Worm (Caenorhabditis elegans) whole organism, late embryonic: ENCODE data around the gene bnc-1.

Experiments
- C08G9.2 ChIP-seq: sonication (generic microtip); optimal IDR thresholded peaks from 2 replicates; lab custom pipeline; 2016; ENCODE audit warnings: mild to moderate bottlenecking, missing genetic modification characterization, moderate library complexity, missing compliant biosample characterization
- C38D4.7 ChIP-seq: fragments of 200-800 bp; sonication (Bioruptor generic); optimal IDR thresholded peaks from 2 replicates; lab custom pipeline; 2018; ENCODE audit warnings: mild to moderate bottlenecking, missing genetic modification characterization, moderate library complexity, missing compliant biosample characterization
- F13H6.1 ChIP-seq: sonication (generic microtip); optimal IDR thresholded peaks from 2 replicates; lab custom pipeline; 2016; ENCODE audit warnings: missing genetic modification characterization, missing compliant biosample characterization
- K09A11.1 ChIP-seq: sonication (generic microtip); optimal IDR thresholded peaks from 2 replicates; lab custom pipeline; 2017; ENCODE audit warnings: antibody characterized with exemption, mild to moderate bottlenecking, missing genetic modification characterization, missing compliant biosample characterization; ENCODE audit not compliant: insufficient read depth
- T23F11.4 ChIP-seq: fragments of 200-800 bp; sonication (Bioruptor generic); optimal IDR thresholded peaks from 2 replicates; lab custom pipeline; 2018; ENCODE audit warnings: mild to moderate bottlenecking, missing genetic modification characterization, missing compliant biosample characterization
- Y22D7AL.16 ChIP-seq: sonication (generic microtip); optimal IDR thresholded peaks from 2 replicates; lab custom pipeline; 2016; ENCODE audit warnings: missing genetic modification characterization, missing compliant biosample characterization
- ahr-1 ChIP-seq: sonication (generic microtip); optimal IDR thresholded peaks from 2 replicates; lab custom pipeline; 2016; ENCODE audit warnings: missing genetic modification characterization, missing compliant biosample characterization
- ama-1 ChIP-seq: fragments of 150-350 bp; optimal IDR thresholded peaks from 2 replicates; lab custom pipeline; 2014
- ceh-14 ChIP-seq: sonication (generic microtip); optimal IDR thresholded peaks from 2 replicates; lab custom pipeline; 2016; ENCODE audit warnings: missing genotype, missing genetic modification characterization, missing compliant biosample characterization
- ceh-18 ChIP-seq: sonication (generic microtip); optimal IDR thresholded peaks from 2 replicates; lab custom pipeline; 2016; ENCODE audit warnings: missing genetic modification characterization, missing compliant biosample characterization
- ceh-19 ChIP-seq: fragments of 200-800 bp; sonication (Bioruptor generic); optimal IDR thresholded peaks from 2 replicates; lab custom pipeline; 2018; ENCODE audit warnings: mild to moderate bottlenecking, missing genetic modification characterization, missing compliant biosample characterization
- ceh-2 ChIP-seq: sonication (generic microtip); optimal IDR thresholded peaks from 2 replicates; lab custom pipeline; 2016; ENCODE audit warnings: missing genotype, missing genetic modification characterization, missing compliant biosample characterization
- ceh-22 ChIP-seq: sonication (generic microtip); optimal IDR thresholded peaks from 2 replicates; lab custom pipeline; 2017; ENCODE audit warnings: missing biosample characterization, missing genetic modification characterization
- ceh-24 ChIP-seq: sonication (generic microtip); optimal IDR thresholded peaks from 2 replicates; lab custom pipeline; 2016; ENCODE audit warnings: mild to moderate bottlenecking, missing genetic modification characterization, missing compliant biosample characterization
- ceh-31 ChIP-seq: sonication (generic microtip); optimal IDR thresholded peaks from 2 replicates; lab custom pipeline; 2016; ENCODE audit warnings: missing genetic modification characterization, missing compliant biosample characterization
- ceh-34 ChIP-seq: sonication (generic microtip); optimal IDR thresholded peaks from 2 replicates; lab custom pipeline; 2016; ENCODE audit warnings: mild to moderate bottlenecking, missing genetic modification characterization, missing compliant biosample characterization
- ceh-48 ChIP-seq: sonication (generic microtip); optimal IDR thresholded peaks from 2 replicates; lab custom pipeline; 2016; ENCODE audit warnings: missing genetic modification characterization, inconsistent platforms, missing compliant biosample characterization
- ceh-6 ChIP-seq: fragments of 200-800 bp; sonication (Bioruptor generic); optimal IDR thresholded peaks from 2 replicates; lab custom pipeline; 2018; ENCODE audit warnings: mild to moderate bottlenecking, missing genetic modification characterization, missing compliant biosample characterization
- che-1 ChIP-seq: sonication (generic microtip); optimal IDR thresholded peaks from 2 replicates; lab custom pipeline; 2016; ENCODE audit warnings: mild to moderate bottlenecking, missing genetic modification characterization, missing compliant biosample characterization
- dmd-4 ChIP-seq: sonication (generic microtip); optimal IDR thresholded peaks from 2 replicates; lab custom pipeline; 2016; ENCODE audit warnings: borderline replicate concordance, missing genetic modification characterization, missing compliant biosample characterization
- dve-1 ChIP-seq: sonication (generic microtip); optimal IDR thresholded peaks from 2 replicates; lab custom pipeline; 2017; ENCODE audit warnings: antibody characterized with exemption, mild to moderate bottlenecking, missing genetic modification characterization, missing compliant biosample characterization
- elt-2 ChIP-seq: sonication (generic microtip); optimal IDR thresholded peaks from 2 replicates; lab custom pipeline; 2016; ENCODE audit warnings: missing genetic modification reagents, missing genetic modification characterization, missing compliant biosample characterization
- elt-4 ChIP-seq: sonication (generic microtip); optimal IDR thresholded peaks from 2 replicates; lab custom pipeline; 2016; ENCODE audit warnings: missing genetic modification characterization, missing compliant biosample characterization
- ets-4 ChIP-seq: sonication (generic microtip); optimal IDR thresholded peaks from 2 replicates; lab custom pipeline; 2016; ENCODE audit warnings: missing genetic modification characterization, missing compliant biosample characterization
- eyg-1 ChIP-seq: sonication (generic microtip); optimal IDR thresholded peaks from 2 replicates; lab custom pipeline; 2016; ENCODE audit warnings: missing genotype, missing genetic modification characterization, missing compliant biosample characterization
- fax-1 ChIP-seq: sonication (generic microtip); optimal IDR thresholded peaks from 2 replicates; lab custom pipeline; 2016; ENCODE audit warnings: missing genotype, missing genetic modification characterization, missing compliant biosample characterization
- fkh-10 ChIP-seq: fragments of 150-350 bp; optimal IDR thresholded peaks from 2 replicates; lab custom pipeline; 2014; ENCODE audit warnings: missing biosample characterization, missing genetic modification reagents, missing genetic modification characterization
- fkh-6 ChIP-seq: sonication (generic microtip); optimal IDR thresholded peaks from 2 replicates; lab custom pipeline; 2016; ENCODE audit warnings: missing genetic modification characterization, missing compliant biosample characterization
- gmeb-2 ChIP-seq: sonication (generic microtip); optimal IDR thresholded peaks from 2 replicates; lab custom pipeline; 2016; ENCODE audit warnings: missing genetic modification characterization, inconsistent platforms, missing compliant biosample characterization
- hlh-15 ChIP-seq: sonication (generic microtip); optimal IDR thresholded peaks from 2 replicates; lab custom pipeline; 2016; ENCODE audit warnings: missing genetic modification characterization, missing compliant biosample characterization
- hlh-30 ChIP-seq: sonication (generic microtip); optimal IDR thresholded peaks from 2 replicates; lab custom pipeline; 2017; ENCODE audit warnings: antibody characterized with exemption, missing genetic modification characterization, missing compliant biosample characterization; ENCODE audit not compliant: insufficient read depth
- hlh-6 ChIP-seq: sonication (generic microtip); optimal IDR thresholded peaks from 2 replicates; lab custom pipeline; 2016; ENCODE audit warnings: missing genotype, missing genetic modification characterization, missing compliant biosample characterization
- hlh-8 ChIP-seq: sonication (generic microtip); optimal IDR thresholded peaks from 2 replicates; lab custom pipeline; 2016; ENCODE audit warnings: missing genotype, missing genetic modification characterization, missing compliant biosample characterization
- lim-6 ChIP-seq: sonication (generic microtip); optimal IDR thresholded peaks from 2 replicates; lab custom pipeline; 2016; ENCODE audit warnings: missing genetic modification characterization, missing compliant biosample characterization
- lin-11 ChIP-seq: fragments of 200-800 bp; sonication (Bioruptor generic); optimal IDR thresholded peaks from 2 replicates; lab custom pipeline; 2018; ENCODE audit warnings: mild to moderate bottlenecking, missing genetic modification characterization, missing compliant biosample characterization
- madf-2 ChIP-seq: sonication (generic microtip); optimal IDR thresholded peaks from 2 replicates; lab custom pipeline; 2017; ENCODE audit warnings: missing genetic modification characterization, missing compliant biosample characterization
- mec-3 ChIP-seq: sonication (generic microtip); optimal IDR thresholded peaks from 2 replicates; lab custom pipeline; 2016; ENCODE audit warnings: borderline replicate concordance, missing genetic modification characterization, missing compliant biosample characterization
- nfya-1 ChIP-seq: sonication (generic microtip); optimal IDR thresholded peaks from 2 replicates; lab custom pipeline; 2017; ENCODE audit warnings: missing genetic modification characterization, mild to moderate bottlenecking, missing compliant biosample characterization, antibody characterized with exemption, moderate library complexity
- nhr-11 ChIP-seq: fragments of 150-350 bp; optimal IDR thresholded peaks from 2 replicates; lab custom pipeline; 2014; ENCODE audit warnings: missing biosample characterization, missing genetic modification characterization
- nhr-232 ChIP-seq: sonication (generic microtip); optimal IDR thresholded peaks from 2 replicates; lab custom pipeline; 2016; ENCODE audit warnings: missing genetic modification characterization, missing compliant biosample characterization
- odd-2 ChIP-seq: sonication (generic microtip); optimal IDR thresholded peaks from 2 replicates; lab custom pipeline; 2017; ENCODE audit warnings: antibody characterized with exemption, mild to moderate bottlenecking, missing genetic modification characterization, missing compliant biosample characterization
- pag-3 ChIP-seq: sonication (generic microtip); optimal IDR thresholded peaks from 2 replicates; lab custom pipeline; 2016; ENCODE audit warnings: missing compliant biosample characterization, missing genetic modification characterization, borderline replicate concordance
- pha-2 ChIP-seq: sonication (generic microtip); optimal IDR thresholded peaks from 2 replicates; lab custom pipeline; 2017; ENCODE audit warnings: mild to moderate bottlenecking, missing genetic modification characterization, missing compliant biosample characterization
- pha-4 ChIP-seq: fragments of 150-350 bp; optimal IDR thresholded peaks from 2 replicates; lab custom pipeline; 2018; ENCODE audit warnings: missing biosample characterization, missing genetic modification reagents, missing genetic modification characterization
- pqm-1 ChIP-seq: sonication (generic microtip); optimal IDR thresholded peaks from 2 replicates; lab custom pipeline; 2016; ENCODE audit warnings: missing genetic modification characterization, missing compliant biosample characterization
- pros-1 ChIP-seq: fragments of 150-350 bp; optimal IDR thresholded peaks from 2 replicates; lab custom pipeline; 2014; ENCODE audit warnings: missing biosample characterization, missing genetic modification reagents, missing genetic modification characterization
- ref-2 ChIP-seq: sonication (generic microtip); optimal IDR thresholded peaks from 2 replicates; lab custom pipeline; 2016; ENCODE audit warnings: missing genetic modification characterization, missing compliant biosample characterization
- sox-4 ChIP-seq: sonication (generic microtip); optimal IDR thresholded peaks from 2 replicates; lab custom pipeline; 2017; ENCODE audit warnings: mild to moderate bottlenecking, missing genetic modification characterization, inconsistent platforms, missing compliant biosample characterization
- syd-9 ChIP-seq: sonication (generic microtip); optimal IDR thresholded peaks from 2 replicates; lab custom pipeline; 2016; ENCODE audit warnings: mild to moderate bottlenecking, missing genetic modification characterization, moderate library complexity, missing compliant biosample characterization
- tbx-2 ChIP-seq: sonication (generic microtip); optimal IDR thresholded peaks from 2 replicates; lab custom pipeline; 2016; ENCODE audit warnings: missing genetic modification characterization, missing compliant biosample characterization
- unc-3 ChIP-seq, 2 experiments: fragments of 200-800 bp in 1 of 2; sonication (Bioruptor generic) in 1 of 2; sonication (generic microtip) in 1 of 2; conservative IDR thresholded peaks in 1 of 2; optimal IDR thresholded peaks in 1 of 2; 2 replicates each; pipeline versions ENCODE4 v1.3.6 to Lab custom; 2016 to 2022; ENCODE audit warnings: missing compliant biosample characterization in 2 of 2, missing genetic modification characterization in 2 of 2, missing genetic modification reagents in 1 of 2
- unc-42 ChIP-seq: sonication (generic microtip); optimal IDR thresholded peaks from 2 replicates; lab custom pipeline; 2016; ENCODE audit warnings: missing genotype, missing genetic modification characterization, missing compliant biosample characterization
- unc-86 ChIP-seq: sonication (generic microtip); optimal IDR thresholded peaks from 2 replicates; lab custom pipeline; 2016; ENCODE audit warnings: missing genetic modification characterization, missing compliant biosample characterization

bnc-1 gene

ce11 chrV:12291587-12291986 lies 14.7 kb upstream of the bnc-1 start, which contains the start of the genes srpa-68 and srh-16:
Gene srpa-68 (minus strand): TSS chrV:12291658.
Gene srh-16 (plus strand): TSS chrV:12291861.
- TF ChIP-seq unc-42 (tag; lab: Kevin White, UChicago) (peak; percentile 44), ceh-2 (tag; lab: Kevin White, UChicago) (peak; percentile 54), hlh-8 (tag; lab: Kevin White, UChicago) (no peak), Y22D7AL.16 (tag; lab: Kevin White, UChicago) (peak; percentile 33), ceh-18 (tag; lab: Kevin White, UChicago) (no peak), ceh-31 (tag; lab: Kevin White, UChicago) (peak; percentile 42), C08G9.2 (tag; lab: Kevin White, UChicago) (peak; percentile 33), ceh-19 (GFP tag; lab: Kevin White, UChicago) (no peak), gmeb-2 (peak; percentile 47), nhr-11 (no peak), elt-4 (no peak), lim-6 (tag; lab: Kevin White, UChicago) (no peak), ahr-1 (tag; lab: Kevin White, UChicago) (peak; percentile 15), pha-4 (tag; lab: Kevin White, UChicago) (no peak), hlh-15 (tag; lab: Kevin White, UChicago) (peak; percentile 64), ceh-48 (peak; percentile 62), ref-2 (tag; lab: Kevin White, UChicago) (no peak), lin-11 (tag; lab: Kevin White, UChicago) (peak; percentile 43), dve-1 (tag; lab: Kevin White, UChicago) (no peak), syd-9 (tag; lab: Kevin White, UChicago) (peak; percentile 38), ets-4 (no peak), eyg-1 (tag; lab: Kevin White, UChicago) (peak; percentile 29), C38D4.7 (GFP tag; lab: Kevin White, UChicago) (peak; percentile 49), odd-2 (tag; lab: Kevin White, UChicago) (peak; percentile 60), che-1 (tag; lab: Kevin White, UChicago) (peak; percentile 53), pha-2 (peak; percentile 65), nhr-232 (tag; lab: Kevin White, UChicago) (no peak), hlh-30 (tag; lab: Kevin White, UChicago) (no peak), ceh-14 (tag; lab: Kevin White, UChicago) (peak; percentile 57), nfya-1 (tag; lab: Kevin White, UChicago) (peak; percentile 76), pqm-1 (tag; lab: Kevin White, UChicago) (no peak), ceh-6 (GFP tag; lab: Kevin White, UChicago) (no peak), ceh-34 (tag; lab: Kevin White, UChicago) (peak; percentile 58), pros-1 (tag; lab: Kevin White, UChicago) (no peak), hlh-6 (tag; lab: Kevin White, UChicago) (no peak), pag-3 (tag; lab: Kevin White, UChicago) (no peak), F13H6.1 (tag; lab: Kevin White, UChicago) (no peak), ceh-24 (tag; lab: Kevin White, UChicago) (no peak), dmd-4 (tag; lab: Kevin White, UChicago) (no peak), elt-2 (tag; lab: Kevin White, UChicago) (peak; percentile 79), ceh-22 (tag; lab: Kevin White, UChicago) (no peak), fax-1 (no peak), unc-3 (GFP tag; conservative IDR thresholded peaks at IDR 0.05; lab: Robert Waterston, UW) (peak; percentile 54; the same call in 1 of the 2 replicates), unc-3 (tag; optimal IDR thresholded peaks at IDR 0.05; lab: Kevin White, UChicago) (peak; percentile 8), madf-2 (peak; percentile 38), K09A11.1 (tag; lab: Kevin White, UChicago) (peak; percentile 52), ama-1 (no peak), T23F11.4 (GFP tag; lab: Kevin White, UChicago) (no peak), sox-4 (tag; lab: Kevin White, UChicago) (peak; percentile 45), fkh-6 (tag; lab: Kevin White, UChicago) (peak; percentile 60), mec-3 (no peak), unc-86 (peak; percentile 63), tbx-2 (tag; lab: Kevin White, UChicago) (peak; percentile 65), fkh-10 (GFP tag; lab: Kevin White, UChicago) (no peak)
